Fruit fly (Drosophila melanogaster) whole organism, embryonic: ENCODE measurements around the gene CG34269.
A peak's percentile ranks its signal among the peaks of the same experiment; 100 is the strongest.

ENCODE experiments used
- CG10431 ChIP-seq: fragments of 200-800 bp; sonication (Bioruptor generic); optimal IDR thresholded peaks from 3 replicates; lab custom pipeline; 2018; ENCODE audit warnings: missing biosample characterization, mild to moderate bottlenecking, missing genetic modification characterization
- CG11504 ChIP-seq: fragments of 200-800 bp; sonication (Bioruptor generic); optimal IDR thresholded peaks from 3 replicates; lab custom pipeline; 2019; ENCODE audit warnings: missing biosample characterization, mild to moderate bottlenecking, missing genetic modification characterization, moderate library complexity
- CG13424 ChIP-seq: fragments of 200-800 bp; sonication (Bioruptor generic); optimal IDR thresholded peaks from 2 replicates; lab custom pipeline; 2019; ENCODE audit warnings: missing biosample characterization, mild to moderate bottlenecking, missing genetic modification characterization, moderate library complexity
- CG17359 ChIP-seq: fragments of 200-800 bp; sonication (Bioruptor generic); optimal IDR thresholded peaks from 3 replicates; lab custom pipeline; 2018; ENCODE audit warnings: missing biosample characterization, mild to moderate bottlenecking, missing genetic modification characterization, moderate library complexity
- CG1832 ChIP-seq: fragments of 200-800 bp; sonication (Bioruptor generic); optimal IDR thresholded peaks from 2 replicates; lab custom pipeline; 2017; ENCODE audit warnings: missing biosample characterization, mild to moderate bottlenecking, missing genetic modification characterization, inconsistent platforms
- CG31365 ChIP-seq: fragments of 200-800 bp; sonication (Bioruptor generic); optimal IDR thresholded peaks from 2 replicates; lab custom pipeline; 2018; ENCODE audit warnings: missing biosample characterization, mild to moderate bottlenecking, missing genetic modification characterization
- CG3163 ChIP-seq: fragments of 200-800 bp; sonication (Bioruptor generic); optimal IDR thresholded peaks from 3 replicates; lab custom pipeline; 2016; ENCODE audit warnings: missing biosample characterization, missing genetic modification characterization
- CG34422 ChIP-seq: fragments of 200-800 bp; sonication (Bioruptor generic); IDR thresholded peaks from 3 replicates; pipeline ENCODE4 v1.3.6; 2022; ENCODE audit warnings: missing biosample characterization, missing genetic modification characterization
- CG4854 ChIP-seq: fragments of 200-800 bp; sonication (Bioruptor generic); optimal IDR thresholded peaks from 2 replicates; lab custom pipeline; 2016; ENCODE audit warnings: missing biosample characterization, missing genetic modification characterization, inconsistent platforms
- CG5953 ChIP-seq: fragments of 200-800 bp; sonication (Bioruptor generic); IDR thresholded peaks from 2 replicates; pipeline ENCODE4 v1.3.6; 2022; ENCODE audit warnings: missing biosample characterization, missing genetic modification characterization
- CG8089 ChIP-seq: fragments of 200-800 bp; sonication (Bioruptor generic); optimal IDR thresholded peaks from 3 replicates; lab custom pipeline; 2016; ENCODE audit warnings: missing biosample characterization, missing genetic modification characterization
- CG8290 ChIP-seq, 3 experiments: fragments of 200-800 bp; sonication (Bioruptor generic); optimal IDR thresholded peaks; 2 replicates each; lab custom pipeline; 2016 to 2019; ENCODE audit warnings: missing biosample characterization in 3 of 3, missing genetic modification characterization in 3 of 3, mild to moderate bottlenecking in 2 of 3, moderate library complexity in 1 of 3
- CG8924 ChIP-seq: fragments of 200-800 bp; optimal IDR thresholded peaks from 3 replicates; lab custom pipeline; 2019; ENCODE audit warnings: missing biosample characterization, mild to moderate bottlenecking, missing genetic modification characterization, moderate library complexity
- CG9437 ChIP-seq: fragments of 200-800 bp; sonication (Bioruptor generic); optimal IDR thresholded peaks from 2 replicates; lab custom pipeline; 2018; ENCODE audit warnings: missing biosample characterization, mild to moderate bottlenecking, missing genetic modification characterization
- Doc2 ChIP-seq: fragments of 200-800 bp; sonication (Bioruptor generic); IDR thresholded peaks from 2 replicates; pipeline ENCODE4 v1.3.6; 2022; ENCODE audit warnings: missing biosample characterization, missing genetic modification characterization
- E2f2 ChIP-seq: fragments of 200-800 bp; sonication (Bioruptor generic); IDR thresholded peaks from 2 replicates; pipeline ENCODE4 v1.3.6; 2022; ENCODE audit warnings: missing biosample characterization, missing genetic modification characterization
- Fer2 ChIP-seq: fragments of 200-800 bp; sonication (Bioruptor generic); optimal IDR thresholded peaks from 2 replicates; lab custom pipeline; 2018; ENCODE audit warnings: missing biosample characterization, mild to moderate bottlenecking, missing genetic modification characterization, moderate library complexity
- Fer3 ChIP-seq: fragments of 200-800 bp; sonication (Bioruptor generic); optimal IDR thresholded peaks from 2 replicates; lab custom pipeline; 2018; ENCODE audit warnings: missing biosample characterization, mild to moderate bottlenecking, missing genetic modification characterization, moderate library complexity
- HLH54F ChIP-seq: fragments of 200-800 bp; sonication (Bioruptor generic); optimal IDR thresholded peaks from 3 replicates; lab custom pipeline; 2016; ENCODE audit warnings: missing biosample characterization, missing genetic modification characterization
- HLHmδ ChIP-seq: fragments of 200-800 bp; sonication (Bioruptor generic); optimal IDR thresholded peaks from 2 replicates; lab custom pipeline; 2018; ENCODE audit warnings: missing biosample characterization, mild to moderate bottlenecking, missing genetic modification characterization, moderate library complexity
- Hr78 ChIP-seq, 2 experiments: fragments of 200-800 bp in 1 of 2; fragments of >200 bp in 1 of 2; sonication (Bioruptor generic) in 1 of 2; optimal IDR thresholded peaks; 2 replicates each; lab custom pipeline; 2017 to 2019; ENCODE audit warnings: missing biosample characterization in 2 of 2, missing genetic modification characterization in 2 of 2, mild to moderate bottlenecking in 1 of 2, moderate library complexity in 1 of 2
- Med ChIP-seq: fragments of 200-800 bp; sonication (Bioruptor generic); peaks from one replicate; lab custom pipeline; 2016; ENCODE audit warnings: missing biosample characterization, missing genetic modification characterization, mild to moderate bottlenecking, inconsistent platforms, moderate library complexity
- Mrtf ChIP-seq: fragments of 200-800 bp; sonication (Bioruptor generic); IDR thresholded peaks from 3 replicates; pipeline ENCODE4 v1.3.6; 2022; ENCODE audit warnings: missing biosample characterization, missing genetic modification characterization
- Spps ChIP-seq: fragments of 200-800 bp; sonication (Bioruptor generic); optimal IDR thresholded peaks from 2 replicates; lab custom pipeline; 2018; ENCODE audit warnings: missing biosample characterization, mild to moderate bottlenecking, missing genetic modification characterization
- Trl ChIP-seq, 3 experiments: fragments of >200 bp in 2 of 3; fragments of 200-800 bp in 1 of 3; sonication (Bioruptor generic) in 1 of 3; optimal IDR thresholded peaks; 2 replicates in 1 of 3; 3 replicates in 2 of 3; lab custom pipeline; 2016 to 2017; ENCODE audit warnings: missing biosample characterization in 1 of 3, missing genetic modification characterization in 1 of 3
- al ChIP-seq: fragments of 200-800 bp; sonication (Bioruptor generic); IDR thresholded peaks from 2 replicates; pipeline ENCODE4 v1.3.6; 2022; ENCODE audit warnings: missing biosample characterization, missing genetic modification characterization
- amos ChIP-seq: fragments of 200-800 bp; sonication (Bioruptor generic); IDR thresholded peaks from 2 replicates; pipeline ENCODE4 v1.3.6; 2022; ENCODE audit warnings: missing biosample characterization, missing genetic modification characterization; ENCODE audit not compliant: partially characterized antibody
- ash1 ChIP-seq: fragments of 200-800 bp; sonication (Bioruptor generic); optimal IDR thresholded peaks from 2 replicates; lab custom pipeline; 2018; ENCODE audit warnings: missing biosample characterization, mild to moderate bottlenecking, missing genetic modification characterization
- bbx ChIP-seq: fragments of 200-800 bp; sonication (Bioruptor generic); IDR thresholded peaks from 2 replicates; pipeline ENCODE4 v1.3.6; 2022; ENCODE audit warnings: missing biosample characterization, missing genetic modification characterization; ENCODE audit not compliant: partially characterized antibody
- cato ChIP-seq: fragments of 200-800 bp; sonication (Bioruptor generic); optimal IDR thresholded peaks from 2 replicates; lab custom pipeline; 2016; ENCODE audit warnings: missing biosample characterization, missing genetic modification characterization, borderline replicate concordance
- chinmo ChIP-seq: fragments of 200-800 bp; sonication (Bioruptor generic); IDR thresholded peaks from 4 replicates; pipeline ENCODE4 v1.3.6; 2022; ENCODE audit warnings: missing biosample characterization, missing genetic modification characterization; ENCODE audit not compliant: partially characterized antibody
- exex ChIP-seq: fragments of 200-800 bp; sonication (Bioruptor generic); optimal IDR thresholded peaks from 4 replicates; lab custom pipeline; 2018; ENCODE audit warnings: missing biosample characterization, mild to moderate bottlenecking, missing genetic modification characterization, moderate library complexity
- fd3F ChIP-seq: fragments of 200-800 bp; sonication (Bioruptor generic); optimal IDR thresholded peaks from 2 replicates; lab custom pipeline; 2018; ENCODE audit warnings: missing biosample characterization, mild to moderate bottlenecking, missing genetic modification characterization, moderate library complexity
- grau ChIP-seq: fragments of 200-800 bp; optimal IDR thresholded peaks from 3 replicates; lab custom pipeline; 2019; ENCODE audit warnings: missing biosample characterization, mild to moderate bottlenecking, missing genetic modification characterization, moderate library complexity
- hkb ChIP-seq, 2 experiments: fragments of 200-800 bp in 1 of 2; fragments of >200 bp in 1 of 2; sonication (Bioruptor generic) in 1 of 2; IDR thresholded peaks in 1 of 2; optimal IDR thresholded peaks in 1 of 2; 2 replicates each; pipeline versions ENCODE4 v1.3.6 to Lab custom; 2017 to 2022; ENCODE audit warnings: missing biosample characterization in 1 of 2, missing genetic modification characterization in 1 of 2
- jing ChIP-seq: fragments of 200-800 bp; sonication (Bioruptor generic); optimal IDR thresholded peaks from 2 replicates; lab custom pipeline; 2018; ENCODE audit warnings: missing biosample characterization, mild to moderate bottlenecking, missing genetic modification characterization
- mam ChIP-seq: fragments of 200-800 bp; sonication (Bioruptor generic); optimal IDR thresholded peaks from 3 replicates; lab custom pipeline; 2016; ENCODE audit warnings: missing biosample characterization, missing genetic modification characterization
- oc ChIP-seq: fragments of 200-800 bp; sonication (Bioruptor generic); optimal IDR thresholded peaks from 2 replicates; lab custom pipeline; 2018; ENCODE audit warnings: missing biosample characterization, mild to moderate bottlenecking, missing genetic modification characterization, moderate library complexity
- otp ChIP-seq: fragments of 200-800 bp; sonication (Bioruptor generic); IDR thresholded peaks from 3 replicates; pipeline ENCODE4, ENCODE4 v1.3.6; 2022; ENCODE audit warnings: missing biosample characterization, missing genetic modification characterization
- phol ChIP-seq: fragments of 200-800 bp; sonication (Bioruptor generic); optimal IDR thresholded peaks from 3 replicates; lab custom pipeline; 2018; ENCODE audit warnings: missing biosample characterization, mild to moderate bottlenecking, missing genetic modification characterization, moderate library complexity
- repo ChIP-seq: fragments of 200-800 bp; sonication (Bioruptor generic); optimal IDR thresholded peaks from 2 replicates; lab custom pipeline; 2016; ENCODE audit warnings: missing biosample characterization, missing genetic modification characterization
- shn ChIP-seq: fragments of 200-800 bp; sonication (Bioruptor generic); optimal IDR thresholded peaks from 3 replicates; lab custom pipeline; 2016; ENCODE audit warnings: missing biosample characterization, missing genetic modification characterization
- sna ChIP-seq: fragments of 200-800 bp; sonication (Bioruptor generic); IDR thresholded peaks from 2 replicates; pipeline ENCODE4 v1.3.6; 2022; ENCODE audit warnings: missing biosample characterization, missing genetic modification characterization; ENCODE audit not compliant: partially characterized antibody
- sob ChIP-seq: fragments of 200-800 bp; sonication (Bioruptor generic); IDR thresholded peaks from 2 replicates; pipeline ENCODE4 v1.3.6; 2022; ENCODE audit warnings: missing biosample characterization, missing genetic modification characterization
- sqz ChIP-seq: fragments of 200-800 bp; sonication (Bioruptor generic); optimal IDR thresholded peaks from 3 replicates; lab custom pipeline; 2018; ENCODE audit warnings: missing biosample characterization, mild to moderate bottlenecking, missing genetic modification characterization
- trh ChIP-seq: fragments of 200-800 bp; sonication (Bioruptor generic); optimal IDR thresholded peaks from 2 replicates; lab custom pipeline; 2016; ENCODE audit warnings: missing biosample characterization, missing genetic modification characterization
- zen2 ChIP-seq: fragments of 200-800 bp; sonication (Bioruptor generic); IDR thresholded peaks from 3 replicates; pipeline ENCODE4 v1.3.6; 2022; ENCODE audit warnings: missing biosample characterization, missing genetic modification characterization; ENCODE audit not compliant: partially characterized antibody

Gene CG34269

DNA sequence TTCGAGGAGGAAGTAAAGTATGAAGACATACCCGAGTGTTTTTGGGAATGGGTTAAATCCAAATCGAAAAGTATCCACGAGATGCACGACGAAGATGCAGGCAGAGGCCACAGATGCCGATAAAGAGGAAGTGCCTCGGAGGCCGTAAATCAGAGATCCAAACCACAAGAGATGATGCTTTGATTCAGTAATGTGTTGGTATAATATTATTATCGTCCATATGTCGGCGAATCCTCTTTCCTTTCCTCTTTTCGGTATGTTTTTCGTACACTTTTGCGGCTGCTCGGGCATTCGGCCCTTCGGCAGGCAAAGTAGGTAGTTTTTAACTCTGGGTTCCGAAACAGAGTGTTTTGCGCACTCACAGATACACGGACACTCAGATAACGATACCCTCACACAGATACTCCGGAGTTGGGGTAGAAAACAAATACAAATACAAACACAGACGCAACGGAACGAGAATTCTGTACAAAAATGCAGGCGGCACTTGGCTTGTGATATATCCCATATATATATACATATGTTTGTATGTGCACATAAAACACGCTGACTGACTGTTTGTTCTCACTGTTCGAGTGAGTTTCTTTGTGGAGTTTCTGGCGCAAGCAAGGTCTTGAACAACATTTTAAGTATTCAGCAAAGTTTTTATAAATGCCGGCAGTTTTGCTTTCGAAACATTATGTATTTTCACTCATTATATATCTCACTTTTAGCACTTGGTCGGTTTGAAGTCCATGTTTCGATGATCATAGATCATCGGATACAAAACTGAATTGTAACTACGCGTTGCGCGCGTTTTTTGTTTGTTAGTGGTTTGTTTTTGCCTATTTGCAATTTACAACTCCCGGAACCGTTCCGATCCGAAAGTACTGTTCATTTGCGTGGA is 38.0 kb upstream of the CG34269 start (continued):
- TF ChIP-seq CG31365 (tag; lab: Kevin White, UChicago): peak; percentile 6
- TF ChIP-seq E2f2 (GFP tag; lab: Robert Waterston, UW): 0 out of 2 replicates have a peak, but pooled peaks have one; percentile 12
- TF ChIP-seq jing (GFP tag; lab: Kevin White, UChicago): no peak
- no peak for TF ChIP-seq Spps
- no peak for TF ChIP-seq trh (GFP tag; lab: Kevin White, UChicago)
- no peak for TF ChIP-seq Fer2 (tag; lab: Kevin White, UChicago)
- TF ChIP-seq CG13424 (tag; lab: Kevin White, UChicago): no peak
- TF ChIP-seq cato (GFP tag; lab: Kevin White, UChicago): no peak
- TF ChIP-seq otp (GFP tag; lab: Robert Waterston, UW): no peak
- no peak for TF ChIP-seq phol
- TF ChIP-seq CG9437 (GFP tag; lab: Kevin White, UChicago): no peak
- TF ChIP-seq shn (GFP tag; lab: Kevin White, UChicago): no peak
- TF ChIP-seq CG8089 (GFP tag; lab: Kevin White, UChicago): no peak
- no peak for TF ChIP-seq CG1832
- TF ChIP-seq CG8924 (tag; lab: Kevin White, UChicago): peak; percentile 46
- no peak for TF ChIP-seq fd3F
- peak; percentile 61 for TF ChIP-seq sqz (GFP tag; lab: Kevin White, UChicago)
- no peak for TF ChIP-seq Fer3
- TF ChIP-seq chinmo (GFP tag; lab: Robert Waterston, UW): peak; percentile 89; the same call in 2 of the 4 replicates
- TF ChIP-seq oc (tag; lab: Kevin White, UChicago): no peak
- TF ChIP-seq repo (GFP tag; lab: Kevin White, UChicago): no peak
- TF ChIP-seq Mrtf: no peak
- no peak for TF ChIP-seq zen2 (GFP tag; lab: Robert Waterston, UW)
- no peak for TF ChIP-seq Doc2 (GFP tag; lab: Robert Waterston, UW)
- no peak for TF ChIP-seq ash1 (GFP tag; lab: Kevin White, UChicago)
- TF ChIP-seq al: no peak
- no peak for TF ChIP-seq mam (GFP tag; lab: Kevin White, UChicago)
- TF ChIP-seq amos: peak; percentile 38; the same call in 1 of the 2 replicates
- TF ChIP-seq HLH54F: no peak
- no peak for TF ChIP-seq exex (tag; lab: Kevin White, UChicago)
- no peak for TF ChIP-seq Hr78 (GFP tag; optimal IDR thresholded peaks at IDR 0.05; lab: Kevin White, UChicago)
- 0 out of 2 replicates have a peak, but pooled peaks have one; percentile 25 for TF ChIP-seq CG5953 (GFP tag; lab: Robert Waterston, UW)
- TF ChIP-seq, all 482 proteins: peak for 77

DNA sequence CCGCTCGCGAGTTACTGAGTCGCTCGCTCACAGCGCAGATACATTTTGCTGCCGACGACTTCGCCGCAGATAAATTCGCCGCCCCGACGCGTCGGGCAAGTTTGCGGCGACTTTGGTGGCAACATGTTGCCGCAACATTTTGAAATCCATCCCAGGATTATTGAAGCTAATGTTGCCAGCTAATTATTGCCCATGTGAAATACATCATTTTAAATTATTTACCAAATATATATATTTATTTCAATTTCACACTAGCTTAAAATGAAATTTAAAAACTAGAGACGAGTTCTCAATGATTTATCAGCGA is 37.4 kb upstream of the CG34269 start:
- 0 out of 2 replicates have a peak, but pooled peaks have one; percentile 23 for TF ChIP-seq sna (GFP tag; lab: Robert Waterston, UW)
- TF ChIP-seq CG17359 (tag; lab: Kevin White, UChicago): no peak
- TF ChIP-seq CG3163 (GFP tag; lab: Kevin White, UChicago): no peak
- TF ChIP-seq CG8290 (GFP tag; optimal IDR thresholded peaks at IDR 0.05; lab: Kevin White, UChicago): no peak
- peak in 1 of 2 experiments; percentile 33 for TF ChIP-seq CG8290 (tag; optimal IDR thresholded peaks at IDR 0.05; lab: Kevin White, UChicago)
- no peak for TF ChIP-seq CG34422 (GFP tag; lab: Robert Waterston, UW)
- TF ChIP-seq CG10431: peak; percentile 17
- TF ChIP-seq hkb (optimal IDR thresholded peaks at IDR 0.05; lab: Kevin White, UChicago): no peak
- 0 out of 2 replicates have a peak, but pooled peaks have one; percentile 36 for TF ChIP-seq hkb (GFP tag; IDR thresholded peaks at IDR 0.05; lab: Robert Waterston, UW)
- peak; percentile 99 for TF ChIP-seq CG11504
- TF ChIP-seq sob (GFP tag; lab: Robert Waterston, UW): 0 out of 2 replicates have a peak, but pooled peaks have one; percentile 0
- TF ChIP-seq HLHmδ (GFP tag; lab: Kevin White, UChicago): peak; percentile 78
- TF ChIP-seq grau (tag; lab: Kevin White, UChicago): no peak
- TF ChIP-seq bbx: 0 out of 2 replicates have a peak, but pooled peaks have one; percentile 46
- TF ChIP-seq Trl (optimal IDR thresholded peaks at IDR 0.05; lab: Kevin White, UChicago): peak in 1 of 2 experiments; percentile 19
- no peak for TF ChIP-seq Trl (GFP tag; optimal IDR thresholded peaks at IDR 0.05; lab: Kevin White, UChicago)
- TF ChIP-seq Med (GFP tag; lab: Kevin White, UChicago): peak; percentile 69
- TF ChIP-seq CG4854: no peak
- TF ChIP-seq zen2 (GFP tag; lab: Robert Waterston, UW): peak; percentile 30; the same call in 1 of the 3 replicates
